Worm (Caenorhabditis elegans): ENCODE results near the gene sri-37.
"Not testable (repeated sequence)": the region's sequence is repeated elsewhere in the genome, so short reads cannot be mapped to it uniquely, and the experiment has no call there.

ce11 chrII:2639401-2640088, 10.2 kb downstream of the sri-37 start, which contains the start of gene F22E5.8:
- TF ChIP-seq lin-35 (GFP tag; optimal IDR thresholded peaks at IDR 0.05); pha-4 (tag; optimal IDR thresholded peaks at IDR 0.05); cebp-1 (GFP tag; IDR thresholded peaks at IDR 0.05); cebp-1 (tag; optimal IDR thresholded peaks at IDR 0.05); K12H6.12 (tag; optimal IDR thresholded peaks at IDR 0.05); snpc-4 (GFP tag; optimal IDR thresholded peaks at IDR 0.05); snpc-4 (tag; optimal IDR thresholded peaks at IDR 0.05); ceh-91 (GFP tag; IDR thresholded peaks at IDR 0.05); F10E7.11 (tag; optimal IDR thresholded peaks at IDR 0.05); attf-3 (GFP tag; conservative IDR thresholded peaks at IDR 0.05); ztf-3 (GFP tag; optimal IDR thresholded peaks at IDR 0.05); nhr-120 (GFP tag; IDR thresholded peaks at IDR 0.05): not testable (repeated sequence)

Data from whole organism, young adult.